Fruit fly (Drosophila melanogaster) whole organism, embryonic: ENCODE data around the gene pigs.

ENCODE experiments used
- CG10431 ChIP-seq: fragments of 200-800 bp; sonication (Bioruptor generic); optimal IDR thresholded peaks from 3 replicates; lab custom pipeline; 2018; ENCODE audit warnings: missing biosample characterization, mild to moderate bottlenecking, missing genetic modification characterization
- CG13287 ChIP-seq: fragments of 200-800 bp; sonication (Bioruptor generic); IDR thresholded peaks from 2 replicates; pipeline ENCODE4 v1.3.6; 2022; ENCODE audit warnings: missing biosample characterization, missing genetic modification characterization; ENCODE audit not compliant: partially characterized antibody
- CG14710 ChIP-seq: fragments of 200-800 bp; sonication (Bioruptor generic); optimal IDR thresholded peaks from 3 replicates; lab custom pipeline; 2019; ENCODE audit warnings: missing biosample characterization, mild to moderate bottlenecking, missing genetic modification characterization, moderate library complexity
- CG15514 ChIP-seq: fragments of 200-800 bp; sonication (Bioruptor generic); optimal IDR thresholded peaks from 3 replicates; lab custom pipeline; 2017; ENCODE audit warnings: missing biosample characterization, missing genetic modification characterization, mild to moderate bottlenecking, moderate library complexity, missing genetic modification reagents
- CG15696 ChIP-seq: fragments of 200-800 bp; sonication (Bioruptor generic); optimal IDR thresholded peaks from 2 replicates; lab custom pipeline; 2019; ENCODE audit warnings: missing biosample characterization, mild to moderate bottlenecking, missing genetic modification characterization, moderate library complexity
- CG17361 ChIP-seq: fragments of 200-800 bp; sonication (Bioruptor generic); IDR thresholded peaks from 3 replicates; pipeline ENCODE4 v1.3.6; 2022; ENCODE audit warnings: missing biosample characterization, missing genetic modification characterization
- CG2116 ChIP-seq: fragments of 200-800 bp; sonication (Bioruptor generic); optimal IDR thresholded peaks from 3 replicates; lab custom pipeline; 2018; ENCODE audit warnings: missing biosample characterization, mild to moderate bottlenecking, missing genetic modification characterization
- CG2875 ChIP-seq: fragments of 200-800 bp; sonication (Bioruptor generic); optimal IDR thresholded peaks from 2 replicates; lab custom pipeline; 2017; ENCODE audit warnings: missing biosample characterization, mild to moderate bottlenecking, missing genetic modification characterization, missing genetic modification reagents
- CG3847 ChIP-seq: fragments of 200-800 bp; sonication (Bioruptor generic); IDR thresholded peaks from 2 replicates; pipeline ENCODE4 v1.3.6; 2022; ENCODE audit warnings: missing biosample characterization, missing genetic modification characterization
- CG3995 ChIP-seq: fragments of 200-800 bp; sonication (Bioruptor generic); optimal IDR thresholded peaks from 3 replicates; lab custom pipeline; 2016; ENCODE audit warnings: missing biosample characterization, missing genetic modification characterization
- CG5245 ChIP-seq: fragments of 200-800 bp; sonication (Bioruptor generic); optimal IDR thresholded peaks from 3 replicates; lab custom pipeline; 2016; ENCODE audit warnings: missing biosample characterization, missing genetic modification characterization
- CG6654 ChIP-seq: fragments of 200-800 bp; sonication (Bioruptor generic); optimal IDR thresholded peaks from 2 replicates; lab custom pipeline; 2017; ENCODE audit warnings: missing biosample characterization, mild to moderate bottlenecking, missing genetic modification characterization
- CG6791 ChIP-seq: fragments of 200-800 bp; sonication (Bioruptor generic); IDR thresholded peaks from 3 replicates; pipeline ENCODE4 v1.3.6; 2022; ENCODE audit warnings: missing biosample characterization, missing genetic modification characterization; ENCODE audit not compliant: partially characterized antibody
- CG7271 ChIP-seq: fragments of 200-800 bp; sonication (Bioruptor generic); optimal IDR thresholded peaks from 2 replicates; lab custom pipeline; 2018; ENCODE audit warnings: missing biosample characterization, mild to moderate bottlenecking, missing genetic modification characterization, moderate library complexity
- CG8089 ChIP-seq: fragments of 200-800 bp; sonication (Bioruptor generic); optimal IDR thresholded peaks from 3 replicates; lab custom pipeline; 2016; ENCODE audit warnings: missing biosample characterization, missing genetic modification characterization
- CG8290 ChIP-seq, 3 experiments: fragments of 200-800 bp; sonication (Bioruptor generic); optimal IDR thresholded peaks; 2 replicates each; lab custom pipeline; 2016 to 2019; ENCODE audit warnings: missing biosample characterization in 3 of 3, missing genetic modification characterization in 3 of 3, mild to moderate bottlenecking in 2 of 3, moderate library complexity in 1 of 3
- Dll ChIP-seq: fragments of 200-800 bp; sonication (Bioruptor generic); IDR thresholded peaks from 4 replicates; pipeline ENCODE4 v1.3.6; 2022; ENCODE audit warnings: missing biosample characterization, missing genetic modification characterization; ENCODE audit not compliant: partially characterized antibody
- Dref ChIP-seq: fragments of 200-800 bp; sonication (Bioruptor generic); IDR thresholded peaks from 2 replicates; pipeline ENCODE4 v1.3.6; 2022; ENCODE audit warnings: missing biosample characterization, missing genetic modification characterization
- Eip74EF ChIP-seq, 2 experiments: fragments of 200-800 bp in 1 of 2; fragments of >200 bp in 1 of 2; sonication (Bioruptor generic) in 1 of 2; optimal IDR thresholded peaks; 2 replicates each; lab custom pipeline; 2017 to 2019; ENCODE audit warnings: missing biosample characterization in 2 of 2, missing genetic modification characterization in 2 of 2, mild to moderate bottlenecking in 1 of 2, moderate library complexity in 1 of 2
- Elba2 ChIP-seq: fragments of 200-800 bp; sonication (Bioruptor generic); optimal IDR thresholded peaks from 3 replicates; lab custom pipeline; 2016; ENCODE audit warnings: missing biosample characterization, missing genetic modification characterization
- Ets97D ChIP-seq: fragments of 200-800 bp; sonication (Bioruptor generic); optimal IDR thresholded peaks from 3 replicates; lab custom pipeline; 2016; ENCODE audit warnings: missing biosample characterization, missing genetic modification characterization
- MBD-R2 ChIP-seq: fragments of 200-800 bp; sonication (Bioruptor generic); IDR thresholded peaks from 2 replicates; pipeline ENCODE4 v1.3.6; 2022; ENCODE audit warnings: missing biosample characterization, missing genetic modification characterization
- NFAT ChIP-seq: fragments of 200-800 bp; sonication (Bioruptor generic); IDR thresholded peaks from 2 replicates; pipeline ENCODE4 v1.3.6; 2022; ENCODE audit warnings: missing biosample characterization, missing genetic modification characterization
- NK7.1 ChIP-seq: fragments of 200-800 bp; sonication (Bioruptor generic); optimal IDR thresholded peaks from 3 replicates; lab custom pipeline; 2016; ENCODE audit warnings: missing biosample characterization, missing genetic modification characterization
- Nf-YB ChIP-seq: fragments of 200-800 bp; sonication (Bioruptor generic); optimal IDR thresholded peaks from 3 replicates; lab custom pipeline; 2019; ENCODE audit warnings: missing biosample characterization, mild to moderate bottlenecking, missing genetic modification characterization, moderate library complexity
- Opbp ChIP-seq: fragments of 200-800 bp; sonication (Bioruptor generic); IDR thresholded peaks from 3 replicates; pipeline ENCODE4 v1.3.6; 2022; ENCODE audit warnings: missing biosample characterization, missing genetic modification characterization; ENCODE audit not compliant: partially characterized antibody
- Sry-δ ChIP-seq: fragments of 200-800 bp; sonication (Bioruptor generic); optimal IDR thresholded peaks from 2 replicates; lab custom pipeline; 2016; ENCODE audit warnings: missing biosample characterization, missing genetic modification characterization
- Usf ChIP-seq: fragments of 200-800 bp; sonication (Bioruptor generic); optimal IDR thresholded peaks from 2 replicates; lab custom pipeline; 2017; ENCODE audit warnings: missing genotype, missing biosample characterization, missing genetic modification characterization
- amos ChIP-seq: fragments of 200-800 bp; sonication (Bioruptor generic); IDR thresholded peaks from 2 replicates; pipeline ENCODE4 v1.3.6; 2022; ENCODE audit warnings: missing biosample characterization, missing genetic modification characterization; ENCODE audit not compliant: partially characterized antibody
- ato ChIP-seq: fragments of 200-800 bp; sonication (Bioruptor generic); IDR thresholded peaks from 2 replicates; pipeline ENCODE4 v1.3.6; 2022; ENCODE audit warnings: missing biosample characterization, missing genetic modification characterization; ENCODE audit not compliant: partially characterized antibody
- bbx ChIP-seq: fragments of 200-800 bp; sonication (Bioruptor generic); IDR thresholded peaks from 2 replicates; pipeline ENCODE4 v1.3.6; 2022; ENCODE audit warnings: missing biosample characterization, missing genetic modification characterization; ENCODE audit not compliant: partially characterized antibody
- crol ChIP-seq: fragments of 200-800 bp; sonication (Bioruptor generic); IDR thresholded peaks from 2 replicates; pipeline ENCODE4 v1.3.6; 2022; ENCODE audit warnings: missing biosample characterization, missing genetic modification characterization
- dm ChIP-seq: fragments of 200-800 bp; sonication (Bioruptor generic); optimal IDR thresholded peaks from 3 replicates; lab custom pipeline; 2016; ENCODE audit warnings: missing biosample characterization, missing genetic modification characterization
- en ChIP-seq: fragments of 200-800 bp; sonication (Bioruptor generic); optimal IDR thresholded peaks from 2 replicates; lab custom pipeline; 2016; ENCODE audit warnings: missing biosample characterization, missing genetic modification characterization
- hb ChIP-seq: fragments of 200-800 bp; sonication (Bioruptor generic); IDR thresholded peaks from 3 replicates; pipeline ENCODE4 v1.3.6; 2022; ENCODE audit warnings: missing biosample characterization, missing genetic modification characterization; ENCODE audit not compliant: partially characterized antibody
- hbn ChIP-seq: fragments of 200-800 bp; sonication (Bioruptor generic); IDR thresholded peaks from 2 replicates; pipeline ENCODE4 v1.3.6; 2022; ENCODE audit warnings: missing biosample characterization, missing genetic modification characterization; ENCODE audit not compliant: partially characterized antibody
- maf-S ChIP-seq: fragments of 200-800 bp; sonication (Bioruptor generic); optimal IDR thresholded peaks from 2 replicates; lab custom pipeline; 2016; ENCODE audit warnings: missing biosample characterization, missing genetic modification characterization
- nerfin-2 ChIP-seq: fragments of 200-800 bp; sonication (Bioruptor generic); IDR thresholded peaks from 2 replicates; pipeline ENCODE4 v1.3.6; 2022; ENCODE audit warnings: missing biosample characterization, missing genetic modification characterization; ENCODE audit not compliant: partially characterized antibody
- p53 ChIP-seq: fragments of 200-800 bp; sonication (Bioruptor generic); optimal IDR thresholded peaks from 2 replicates; lab custom pipeline; 2016; ENCODE audit warnings: missing biosample characterization, missing genetic modification characterization
- pfk ChIP-seq: fragments of 200-800 bp; sonication (Bioruptor generic); optimal IDR thresholded peaks from 2 replicates; lab custom pipeline; 2018; ENCODE audit warnings: missing biosample characterization, mild to moderate bottlenecking, missing genetic modification characterization, moderate library complexity
- pho ChIP-seq: fragments of 200-800 bp; sonication (Bioruptor generic); optimal IDR thresholded peaks from 2 replicates; lab custom pipeline; 2016; ENCODE audit warnings: missing biosample characterization, missing genetic modification characterization
- row ChIP-seq: fragments of 200-800 bp; sonication (Bioruptor generic); IDR thresholded peaks from 3 replicates; pipeline ENCODE4 v1.3.6; 2022; ENCODE audit warnings: missing biosample characterization, missing genetic modification characterization
- scrt ChIP-seq: fragments of 200-800 bp; sonication (Bioruptor generic); optimal IDR thresholded peaks from 2 replicates; lab custom pipeline; 2018; ENCODE audit warnings: missing biosample characterization, mild to moderate bottlenecking, missing genetic modification characterization, moderate library complexity
- ssp ChIP-seq: fragments of 200-800 bp; sonication (Bioruptor generic); IDR thresholded peaks from 2 replicates; pipeline ENCODE4 v1.3.6; 2022; ENCODE audit warnings: missing biosample characterization, missing genetic modification characterization
- stwl ChIP-seq: fragments of 200-800 bp; sonication (Bioruptor generic); optimal IDR thresholded peaks from 3 replicates; lab custom pipeline; 2018; ENCODE audit warnings: missing biosample characterization, mild to moderate bottlenecking, missing genetic modification characterization, moderate library complexity
- tna ChIP-seq: fragments of 200-800 bp; sonication (Bioruptor generic); IDR thresholded peaks from 2 replicates; pipeline ENCODE4 v1.3.6; 2022; ENCODE audit warnings: missing biosample characterization, missing genetic modification characterization; ENCODE audit not compliant: partially characterized antibody
- usp ChIP-seq: fragments of >200 bp; optimal IDR thresholded peaks from 2 replicates; lab custom pipeline; 2017; ENCODE audit warnings: missing biosample characterization, missing genetic modification characterization

The pigs gene

DNA sequence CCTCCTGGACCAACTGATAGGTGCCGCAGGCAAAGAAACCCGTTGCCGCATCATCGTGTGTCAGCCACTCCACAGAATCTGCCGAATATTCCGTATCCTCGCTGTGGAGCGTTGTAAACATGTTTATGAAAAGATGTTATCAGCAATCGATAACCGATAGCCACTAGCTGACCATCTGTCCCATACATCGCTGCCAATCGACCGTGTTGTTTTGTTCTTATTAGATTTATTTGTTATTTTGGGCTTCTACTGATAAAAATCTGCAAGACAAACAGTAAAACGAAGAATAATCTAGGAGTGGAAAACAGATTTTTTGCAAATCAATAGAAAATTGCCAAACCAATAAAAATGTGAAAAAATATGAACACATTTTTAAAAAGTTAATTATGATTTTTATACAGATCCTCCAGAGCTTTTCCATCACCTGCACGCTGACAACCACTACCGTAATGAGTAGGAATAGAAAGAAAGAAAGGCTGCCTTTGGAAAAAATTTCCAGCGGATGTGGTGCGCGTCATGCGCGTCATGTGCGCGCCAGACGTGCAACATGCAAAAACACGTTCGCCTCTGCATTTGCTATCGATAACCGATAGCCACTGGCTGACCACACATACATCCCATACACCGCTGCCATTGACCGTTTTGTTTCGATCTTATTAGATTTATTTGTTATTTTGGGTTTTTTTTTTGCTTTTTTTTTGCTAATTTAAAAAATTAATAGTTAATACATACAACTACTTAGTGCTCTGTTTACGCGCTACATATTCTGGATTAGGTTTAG lies 88.9 kb downstream of the pigs start, which contains the start of gene CG3184:
TSS of gene CG3184 (minus strand) at position 155 of the 781 bp plus-strand sequence.
- TF ChIP-seq Dref (GFP tag; lab: Robert Waterston, UW) (peak; percentile 59), Eip74EF (GFP tag; optimal IDR thresholded peaks at IDR 0.05; lab: Kevin White, UChicago) (no peak), CG3995 (GFP tag; lab: Kevin White, UChicago) (no peak), crol (GFP tag; lab: Robert Waterston, UW) (no peak), CG2116 (GFP tag; lab: Kevin White, UChicago) (peak; percentile 87), en (no peak), usp (GFP tag; lab: Kevin White, UChicago) (no peak), pfk (GFP tag; lab: Kevin White, UChicago) (no peak), p53 (GFP tag; lab: Kevin White, UChicago) (peak; percentile 90), CG14710 (peak; percentile 13), row (GFP tag; lab: Robert Waterston, UW) (0 out of 3 replicates have a peak, but pooled peaks have one; percentile 13), Usf (no peak), amos (GFP tag; lab: Robert Waterston, UW) (peak; percentile 35; the same call in 1 of the 2 replicates), MBD-R2 (GFP tag; lab: Robert Waterston, UW) (peak; percentile 49), CG13287 (peak; percentile 25), Dll (GFP tag; lab: Robert Waterston, UW) (peak; percentile 29; the same call in 1 of the 4 replicates), CG17361 (GFP tag; lab: Robert Waterston, UW) (no peak), hb (peak; percentile 43; the same call in 1 of the 3 replicates), stwl (tag; lab: Kevin White, UChicago) (peak; percentile 30), NK7.1 (GFP tag; lab: Kevin White, UChicago) (no peak), CG15696 (tag; lab: Kevin White, UChicago) (no peak), CG2875 (no peak), scrt (no peak), ssp (GFP tag; lab: Robert Waterston, UW) (no peak), CG8089 (GFP tag; lab: Kevin White, UChicago) (no peak), hbn (GFP tag; lab: Robert Waterston, UW) (peak; percentile 40; the same call in 1 of the 2 replicates), NFAT (GFP tag; lab: Robert Waterston, UW) (no peak), Nf-YB (GFP tag; lab: Kevin White, UChicago) (no peak), pho (GFP tag; lab: Kevin White, UChicago) (no peak), ato (GFP tag; lab: Robert Waterston, UW) (peak; percentile 72), CG8290 (GFP tag; optimal IDR thresholded peaks at IDR 0.05; lab: Kevin White, UChicago) (peak; percentile 25), CG8290 (tag; optimal IDR thresholded peaks at IDR 0.05; lab: Kevin White, UChicago) (no peak), CG3847 (GFP tag; lab: Robert Waterston, UW) (no peak), CG10431 (GFP tag; lab: Kevin White, UChicago) (no peak), dm (peak; percentile 56), CG7271 (no peak), bbx (peak; percentile 57), CG5245 (GFP tag; lab: Kevin White, UChicago) (no peak), CG6654 (GFP tag; lab: Kevin White, UChicago) (no peak), Sry-δ (GFP tag; lab: Kevin White, UChicago) (peak; percentile 23), CG15514 (GFP tag; lab: Kevin White, UChicago) (no peak), nerfin-2 (GFP tag; lab: Robert Waterston, UW) (peak; percentile 67; the same call in 1 of the 2 replicates), Ets97D (GFP tag; lab: Kevin White, UChicago) (peak; percentile 37), tna (GFP tag; lab: Robert Waterston, UW) (peak; percentile 49), Opbp (GFP tag; lab: Robert Waterston, UW) (peak; percentile 30; the same call in 2 of the 3 replicates), Elba2 (GFP tag; lab: Kevin White, UChicago) (no peak), maf-S (GFP tag; lab: Kevin White, UChicago) (no peak), CG6791 (GFP tag; lab: Robert Waterston, UW) (peak; percentile 71)
